Fruit fly (Drosophila melanogaster): ENCODE data around the gene tay.
A peak's percentile ranks its signal among the peaks of the same experiment; 100 is the strongest.

- TF ChIP-seq svp (GFP tag): peak; percentile 89
- no peak for TF ChIP-seq Blimp-1 (GFP tag; optimal IDR thresholded peaks at IDR 0.05)
These were observed 34.1 kb downstream of the tay start, which contains the start of the genes UBL3 and CG15914 for dm6 chrX:15852815-15853542.

All from whole organism, prepupa.